Worm (Caenorhabditis elegans): ENCODE data around the gene mtss-1.

The mtss-1 gene

ce11 chrIII:8784500-8784899, 16.4 kb downstream of the mtss-1 start:
- no peak for TF ChIP-seq bed-3 (GFP tag; optimal IDR thresholded peaks at IDR 0.05)
- no peak for TF ChIP-seq zip-8 (tag; optimal IDR thresholded peaks at IDR 0.05)
- no peak for TF ChIP-seq nhr-237 (tag; optimal IDR thresholded peaks at IDR 0.05)
- no peak for TF ChIP-seq hlh-1 (tag; optimal IDR thresholded peaks at IDR 0.05)
- no peak for TF ChIP-seq nhr-76 (tag; optimal IDR thresholded peaks at IDR 0.05)
- no peak for TF ChIP-seq snpc-4 (tag; optimal IDR thresholded peaks at IDR 0.05)
- no peak for TF ChIP-seq ceh-83 (GFP tag; optimal IDR thresholded peaks at IDR 0.05)
- no peak for TF ChIP-seq unc-120 (tag; optimal IDR thresholded peaks at IDR 0.05; ENCODE audit: poor library complexity, severe bottlenecking)
- TF ChIP-seq M03D4.4 (tag; optimal IDR thresholded peaks at IDR 0.05): no peak
- no peak for TF ChIP-seq tbx-8 (GFP tag; optimal IDR thresholded peaks at IDR 0.05)
- TF ChIP-seq sem-2 (GFP tag; optimal IDR thresholded peaks at IDR 0.05): no peak
- no peak for TF ChIP-seq mep-1 (tag; optimal IDR thresholded peaks at IDR 0.05)
- TF ChIP-seq mab-5 (tag; optimal IDR thresholded peaks at IDR 0.05): no peak
- TF ChIP-seq elt-1 (tag; optimal IDR thresholded peaks at IDR 0.05; ENCODE audit: borderline replicate concordance, insufficient read depth): no peak
- no peak for TF ChIP-seq nhr-12 (tag; optimal IDR thresholded peaks at IDR 0.05)
- TF ChIP-seq ham-2 (GFP tag; optimal IDR thresholded peaks at IDR 0.05): no peak
- TF ChIP-seq unc-39 (tag; optimal IDR thresholded peaks at IDR 0.05): no peak
- no peak for TF ChIP-seq elt-3 (tag; optimal IDR thresholded peaks at IDR 0.05)
- TF ChIP-seq lin-13 (tag; optimal IDR thresholded peaks at IDR 0.05): no peak
- no peak for TF ChIP-seq unc-62 (GFP tag; optimal IDR thresholded peaks at IDR 0.05)

- no peak for TF ChIP-seq lin-13 (tag; optimal IDR thresholded peaks at IDR 0.05)
- TF ChIP-seq elt-1 (tag; optimal IDR thresholded peaks at IDR 0.05; ENCODE audit: borderline replicate concordance, insufficient read depth): no peak
- no peak for TF ChIP-seq nhr-12 (tag; optimal IDR thresholded peaks at IDR 0.05)
- no peak for TF ChIP-seq flh-1 (GFP tag; optimal IDR thresholded peaks at IDR 0.05)
- no peak for TF ChIP-seq ceh-43 (GFP tag; optimal IDR thresholded peaks at IDR 0.05)
- no peak for TF ChIP-seq ceh-39 (tag; optimal IDR thresholded peaks at IDR 0.05)
- TF ChIP-seq M03D4.4 (tag; optimal IDR thresholded peaks at IDR 0.05): no peak
- no peak for TF ChIP-seq sem-2 (GFP tag; optimal IDR thresholded peaks at IDR 0.05)
- no peak for TF ChIP-seq unc-39 (tag; optimal IDR thresholded peaks at IDR 0.05)
- TF ChIP-seq tbx-8 (GFP tag; optimal IDR thresholded peaks at IDR 0.05): no peak
- TF ChIP-seq mep-1 (tag; optimal IDR thresholded peaks at IDR 0.05): no peak
- no peak for TF ChIP-seq ztf-11 (tag; optimal IDR thresholded peaks at IDR 0.05)
- no peak for TF ChIP-seq ceh-83 (GFP tag; optimal IDR thresholded peaks at IDR 0.05)
- TF ChIP-seq nhr-237 (tag; optimal IDR thresholded peaks at IDR 0.05): no peak
- TF ChIP-seq cnd-1 (tag; optimal IDR thresholded peaks at IDR 0.05): no peak
These were observed 17.3 kb downstream of the mtss-1 start for ce11 chrIII:8785426-8785825.

ce11 chrIII:8786077-8786476, 18.0 kb downstream of the mtss-1 start, which contains the start of gene K02D10.8:
TSS of gene K02D10.8 (plus strand) at chrIII:8786377.
- no peak for TF ChIP-seq elt-1 (tag; optimal IDR thresholded peaks at IDR 0.05; ENCODE audit: borderline replicate concordance, insufficient read depth)
- no peak for TF ChIP-seq ces-1 (GFP tag; optimal IDR thresholded peaks at IDR 0.05)
- TF ChIP-seq ham-2 (GFP tag; optimal IDR thresholded peaks at IDR 0.05): no peak
- no peak for TF ChIP-seq bed-3 (GFP tag; optimal IDR thresholded peaks at IDR 0.05)
- TF ChIP-seq lin-32 (GFP tag; optimal IDR thresholded peaks at IDR 0.05): no peak
- no peak for TF ChIP-seq ztf-11 (tag; optimal IDR thresholded peaks at IDR 0.05)
- no peak for TF ChIP-seq pha-4 (tag; optimal IDR thresholded peaks at IDR 0.05)

ce11 chrIII:8788690-8789089, 20.6 kb downstream of the mtss-1 start:
- TF ChIP-seq unc-120 (tag; optimal IDR thresholded peaks at IDR 0.05; ENCODE audit: poor library complexity, severe bottlenecking) (no peak), nhr-28 (tag; optimal IDR thresholded peaks at IDR 0.05) (no peak), unc-62 (GFP tag; optimal IDR thresholded peaks at IDR 0.05) (no peak), nhr-12 (tag; optimal IDR thresholded peaks at IDR 0.05) (no peak), lin-13 (tag; optimal IDR thresholded peaks at IDR 0.05) (no peak), pha-4 (tag; optimal IDR thresholded peaks at IDR 0.05) (no peak), sptf-1 (tag; optimal IDR thresholded peaks at IDR 0.05) (no peak), cnd-1 (tag; optimal IDR thresholded peaks at IDR 0.05) (no peak), lin-32 (GFP tag; optimal IDR thresholded peaks at IDR 0.05) (no peak), elt-3 (tag; optimal IDR thresholded peaks at IDR 0.05) (no peak), ham-2 (GFP tag; optimal IDR thresholded peaks at IDR 0.05) (no peak), sem-2 (GFP tag; optimal IDR thresholded peaks at IDR 0.05) (no peak), ceh-39 (tag; optimal IDR thresholded peaks at IDR 0.05) (no peak)

ce11 chrIII:8791235-8791634, 23.1 kb downstream of the mtss-1 start, which contains the start of the genes zfp-1 and F54F2.14:
TSS of gene zfp-1 (plus strand) at chrIII:8791535.
TSS of gene F54F2.14 (plus strand) at chrIII:8791546.
- TF ChIP-seq zip-8 (tag; optimal IDR thresholded peaks at IDR 0.05): no peak
- no peak for TF ChIP-seq ceh-39 (tag; optimal IDR thresholded peaks at IDR 0.05)
- no peak for TF ChIP-seq mep-1 (tag; optimal IDR thresholded peaks at IDR 0.05)
- TF ChIP-seq nhr-2 (tag; optimal IDR thresholded peaks at IDR 0.05): no peak
- no peak for TF ChIP-seq snpc-4 (tag; optimal IDR thresholded peaks at IDR 0.05)
- TF ChIP-seq tbx-8 (GFP tag; optimal IDR thresholded peaks at IDR 0.05): no peak
- TF ChIP-seq unc-120 (tag; optimal IDR thresholded peaks at IDR 0.05; ENCODE audit: poor library complexity, severe bottlenecking): no peak
- no peak for TF ChIP-seq flh-1 (GFP tag; optimal IDR thresholded peaks at IDR 0.05)
